Fruit fly (Drosophila melanogaster): ENCODE data around the gene Cpr65Ax1.
A peak's percentile ranks its signal among the peaks of the same experiment; 100 is the strongest.

Gene Cpr65Ax1

dm6 chr3L:6192822-6193555 is 45.2 kb upstream of the Cpr65Ax1 start, which contains the start of the genes Sf3b6 and Tnpo (continued):
- TF ChIP-seq seq (GFP tag; IDR thresholded peaks at IDR 0.05) (peak; percentile 77), Elba2 (GFP tag; optimal IDR thresholded peaks at IDR 0.05) (peak; percentile 72), bowl (GFP tag; IDR thresholded peaks at IDR 0.05) (no peak), CG16779 (GFP tag; IDR thresholded peaks at IDR 0.05) (no peak), CG13775 (GFP tag; optimal IDR thresholded peaks at IDR 0.05) (peak; percentile 92), CG7357 (GFP tag; IDR thresholded peaks at IDR 0.05) (peak; percentile 82), sqz (GFP tag; optimal IDR thresholded peaks at IDR 0.05) (peak; percentile 74), zfh1 (GFP tag; IDR thresholded peaks at IDR 0.05) (peak; percentile 77), CG6791 (GFP tag; IDR thresholded peaks at IDR 0.05; ENCODE audit: partially characterized antibody) (peak; percentile 43; the same call in 1 of the 3 replicates), tll (GFP tag; optimal IDR thresholded peaks at IDR 0.05) (peak; percentile 43 to 78), hth (optimal IDR thresholded peaks at IDR 0.05) (no peak), pzg (GFP tag; optimal IDR thresholded peaks at IDR 0.05) (peak; percentile 74), vfl (GFP tag; optimal IDR thresholded peaks at IDR 0.05) (peak; percentile 65), schlank (tag; optimal IDR thresholded peaks at IDR 0.05) (peak; percentile 35), Doc2 (GFP tag; IDR thresholded peaks at IDR 0.05) (peak; percentile 55; the same call in 1 of the 2 replicates), bcd (GFP tag; optimal IDR thresholded peaks at IDR 0.05) (peak; percentile 85), HLH4C (GFP tag; IDR thresholded peaks at IDR 0.05; ENCODE audit: partially characterized antibody) (peak; percentile 62; the same call in 2 of the 3 replicates), peb (GFP tag; IDR thresholded peaks at IDR 0.05) (peak; percentile 70), Opbp (GFP tag; IDR thresholded peaks at IDR 0.05; ENCODE audit: partially characterized antibody) (no peak), unc-4 (GFP tag; IDR thresholded peaks at IDR 0.05; ENCODE audit: partially characterized antibody) (peak; percentile 65), trh (GFP tag; optimal IDR thresholded peaks at IDR 0.05) (peak; percentile 58), hkb (optimal IDR thresholded peaks at IDR 0.05) (no peak), hkb (GFP tag; IDR thresholded peaks at IDR 0.05) (peak; percentile 72), Dbx (GFP tag; IDR thresholded peaks at IDR 0.05) (peak; percentile 84), gsb-n (tag; optimal IDR thresholded peaks at IDR 0.05) (no peak), GATAe (GFP tag; conservative IDR thresholded peaks at IDR 0.05) (0 out of 2 replicates have a peak, but pooled peaks have one; percentile 19), H2.0 (GFP tag; IDR thresholded peaks at IDR 0.05) (peak; percentile 66; the same call in 1 of the 2 replicates), CG17361 (GFP tag; IDR thresholded peaks at IDR 0.05) (no peak; the same call in 1 of the 3 replicates), CG10462 (GFP tag; optimal IDR thresholded peaks at IDR 0.05) (peak; percentile 64), otp (GFP tag; IDR thresholded peaks at IDR 0.05) (no peak; the same call in 2 of the 3 replicates), ash1 (GFP tag; optimal IDR thresholded peaks at IDR 0.05) (no peak), dimm (GFP tag; IDR thresholded peaks at IDR 0.05) (peak; percentile 35; the same call in 1 of the 2 replicates), cas (GFP tag; IDR thresholded peaks at IDR 0.05) (0 out of 2 replicates have a peak, but pooled peaks have one; percentile 44), tio (GFP tag; optimal IDR thresholded peaks at IDR 0.05) (peak; percentile 84), CG12942 (GFP tag; optimal IDR thresholded peaks at IDR 0.05) (peak; percentile 83), CG1603 (tag; optimal IDR thresholded peaks at IDR 0.05) (no peak), CG11696 (GFP tag; IDR thresholded peaks at IDR 0.05) (peak; percentile 31; the same call in 1 of the 2 replicates), CG4404 (GFP tag; IDR thresholded peaks at IDR 0.05) (peak; percentile 87), CG3407 (GFP tag; optimal IDR thresholded peaks at IDR 0.05) (no peak), danr (GFP tag; IDR thresholded peaks at IDR 0.05) (peak; percentile 71; the same call in 1 of the 2 replicates), Bgb (GFP tag; IDR thresholded peaks at IDR 0.05; ENCODE audit: partially characterized antibody) (peak; percentile 56; the same call in 1 of the 2 replicates), CG11695 (GFP tag; IDR thresholded peaks at IDR 0.05) (peak; percentile 68), fd96Cb (tag; optimal IDR thresholded peaks at IDR 0.05) (peak; percentile 72), Dfd (GFP tag; optimal IDR thresholded peaks at IDR 0.05) (no peak), fu2 (GFP tag; optimal IDR thresholded peaks at IDR 0.05) (peak; percentile 70), CG43689 (GFP tag; IDR thresholded peaks at IDR 0.05) (0 out of 2 replicates have a peak, but pooled peaks have one; percentile 12), ken (GFP tag; IDR thresholded peaks at IDR 0.05) (peak; percentile 85), ara (GFP tag; IDR thresholded peaks at IDR 0.05) (peak; percentile 69), CG4730 (GFP tag; IDR thresholded peaks at IDR 0.05) (peak; percentile 69), CG16863 (GFP tag; optimal IDR thresholded peaks at IDR 0.05) (peak; percentile 62)
